Fruit fly (Drosophila melanogaster): ENCODE results near the gene CG5404.

Gene CG5404

dm6 chr3R:15665962-15666361 is 38.5 kb upstream of the CG5404 start, which contains the start of gene pxb (continued):
- TF ChIP-seq H2.0 (GFP tag; IDR thresholded peaks at IDR 0.05) (no peak), CG5953 (GFP tag; IDR thresholded peaks at IDR 0.05) (no peak), ara (GFP tag; IDR thresholded peaks at IDR 0.05) (0 out of 2 replicates have a peak, but pooled peaks have one; percentile 30), Oli (tag; optimal IDR thresholded peaks at IDR 0.05) (no peak), Asciz (GFP tag; optimal IDR thresholded peaks at IDR 0.05) (no peak), Camta (GFP tag; optimal IDR thresholded peaks at IDR 0.05) (no peak), CG3407 (GFP tag; optimal IDR thresholded peaks at IDR 0.05) (no peak), CG18262 (tag; optimal IDR thresholded peaks at IDR 0.05) (no peak), CG10267 (tag; optimal IDR thresholded peaks at IDR 0.05) (peak; percentile 0), sisA (GFP tag; IDR thresholded peaks at IDR 0.05) (no peak), lov (optimal IDR thresholded peaks at IDR 0.05) (no peak), lov (GFP tag; IDR thresholded peaks at IDR 0.05) (peak; percentile 45; the same call in 1 of the 3 replicates), zen (tag; optimal IDR thresholded peaks at IDR 0.05) (peak; percentile 2), pros (GFP tag; optimal IDR thresholded peaks at IDR 0.05) (peak; percentile 61), CG7372 (GFP tag; IDR thresholded peaks at IDR 0.05) (no peak), h (optimal IDR thresholded peaks at IDR 0.05) (no peak), Doc3 (GFP tag; IDR thresholded peaks at IDR 0.05; ENCODE audit: partially characterized antibody) (no peak), ase (GFP tag; IDR thresholded peaks at IDR 0.05) (no peak), CG11456 (GFP tag; IDR thresholded peaks at IDR 0.05) (no peak), CG8290 (GFP tag; optimal IDR thresholded peaks at IDR 0.05) (peak; percentile 15), CG8290 (tag; optimal IDR thresholded peaks at IDR 0.05) (peak in 1 of 2 experiments; percentile 53), D19B (GFP tag; optimal IDR thresholded peaks at IDR 0.05) (no peak), CG17328 (GFP tag; IDR thresholded peaks at IDR 0.05) (peak; percentile 50), CTCF (GFP tag; optimal IDR thresholded peaks at IDR 0.05) (no peak), slbo (GFP tag; IDR thresholded peaks at IDR 0.05) (no peak), CG18599 (GFP tag; optimal IDR thresholded peaks at IDR 0.05) (no peak), Ravus (GFP tag; IDR thresholded peaks at IDR 0.05) (no peak), ssp (GFP tag; IDR thresholded peaks at IDR 0.05) (no peak), CG11695 (GFP tag; IDR thresholded peaks at IDR 0.05) (no peak), croc (GFP tag; conservative IDR thresholded peaks at IDR 0.05) (no peak), gcm2 (GFP tag; optimal IDR thresholded peaks at IDR 0.05) (no peak), CG6854 (GFP tag; optimal IDR thresholded peaks at IDR 0.05) (no peak), z (GFP tag; IDR thresholded peaks at IDR 0.05) (peak; percentile 80), onecut (GFP tag; IDR thresholded peaks at IDR 0.05) (no peak), Sin3A (optimal IDR thresholded peaks at IDR 0.05) (no peak), Nf-YA (GFP tag; IDR thresholded peaks at IDR 0.05) (no peak), MTF-1 (GFP tag; optimal IDR thresholded peaks at IDR 0.05; ENCODE audit: borderline replicate concordance) (peak; percentile 0), mam (GFP tag; optimal IDR thresholded peaks at IDR 0.05) (no peak), CG17359 (tag; optimal IDR thresholded peaks at IDR 0.05) (peak; percentile 24), Scr (GFP tag; IDR thresholded peaks at IDR 0.05; ENCODE audit: partially characterized antibody) (0 out of 2 replicates have a peak, but pooled peaks have one; percentile 26), Myb (GFP tag; optimal IDR thresholded peaks at IDR 0.05) (no peak), Bgb (GFP tag; IDR thresholded peaks at IDR 0.05; ENCODE audit: partially characterized antibody) (peak; percentile 60), CG15479 (GFP tag; optimal IDR thresholded peaks at IDR 0.05) (peak; percentile 21), Dip2 (GFP tag; IDR thresholded peaks at IDR 0.05) (no peak), HmgD (GFP tag; optimal IDR thresholded peaks at IDR 0.05) (no peak), CG11696 (GFP tag; IDR thresholded peaks at IDR 0.05) (no peak), CG7556 (GFP tag; optimal IDR thresholded peaks at IDR 0.05) (no peak), CG6791 (GFP tag; IDR thresholded peaks at IDR 0.05; ENCODE audit: partially characterized antibody) (peak; percentile 63; the same call in 1 of the 3 replicates), CG2202 (tag; optimal IDR thresholded peaks at IDR 0.05) (no peak), CG2678 (tag; optimal IDR thresholded peaks at IDR 0.05) (peak; percentile 14), ewg (GFP tag; optimal IDR thresholded peaks at IDR 0.05) (no peak), Elba2 (GFP tag; optimal IDR thresholded peaks at IDR 0.05) (no peak), gcm (GFP tag; optimal IDR thresholded peaks at IDR 0.05) (peak; percentile 20)

All from whole organism, embryonic.